Worm (Caenorhabditis elegans) whole organism, L1 larva: ENCODE measurements around the gene abhd-12.

ENCODE experiments used
- C34B4.2 ChIP-seq: sonication (generic microtip); optimal IDR thresholded peaks from 2 replicates; lab custom pipeline; 2017; ENCODE audit warnings: mild to moderate bottlenecking, missing genetic modification characterization, missing compliant biosample characterization
- blmp-1 ChIP-seq: fragments of 150-350 bp; optimal IDR thresholded peaks from 2 replicates; lab custom pipeline; 2014; ENCODE audit warnings: missing biosample characterization, missing genetic modification characterization
- ceh-82 ChIP-seq, 3 experiments: fragments of 150-350 bp in 1 of 3; sonication (generic microtip) in 2 of 3; optimal IDR thresholded peaks; 2 replicates each; lab custom pipeline; 2014 to 2017; ENCODE audit warnings: missing biosample characterization in 3 of 3, missing genetic modification characterization in 3 of 3
- ceh-88 ChIP-seq: fragments of 200-800 bp; sonication (Bioruptor generic); IDR thresholded peaks from 2 replicates; pipeline ENCODE4 v1.3.6; 2022; ENCODE audit warnings: missing genetic modification characterization, missing compliant biosample characterization
- dpl-1 ChIP-seq, 3 experiments: fragments of 150-350 bp in 2 of 3; sonication (generic microtip) in 1 of 3; optimal IDR thresholded peaks; 2 replicates each; lab custom pipeline; 2014 to 2017; ENCODE audit warnings: missing biosample characterization in 3 of 3, missing genetic modification characterization in 3 of 3, missing genetic modification reagents in 3 of 3
- dsc-1 ChIP-seq: sonication (generic microtip); optimal IDR thresholded peaks from 2 replicates; lab custom pipeline; 2016; ENCODE audit warnings: mild to moderate bottlenecking, missing genetic modification characterization, missing compliant biosample characterization
- efl-1 ChIP-seq, 4 experiments: fragments of 150-350 bp; optimal IDR thresholded peaks in 3 of 4; peaks in 1 of 4; 1 replicate in 1 of 4; 2 replicates in 3 of 4; lab custom pipeline; 2014; ENCODE audit warnings: missing biosample characterization in 2 of 4, missing genetic modification characterization in 2 of 4, missing genetic modification reagents in 2 of 4
- elt-2 ChIP-seq: sonication (generic microtip); optimal IDR thresholded peaks from 2 replicates; lab custom pipeline; 2016; ENCODE audit warnings: missing genetic modification characterization, mild to moderate bottlenecking, inconsistent platforms, missing compliant biosample characterization, missing genetic modification reagents
- elt-3 ChIP-seq, 6 experiments: fragments of 150-350 bp in 1 of 6; sonication (generic microtip); optimal IDR thresholded peaks; 2 replicates each; lab custom pipeline; 2017 to 2018; ENCODE audit warnings: missing biosample characterization in 6 of 6, missing genetic modification characterization in 6 of 6, inconsistent platforms in 1 of 6
- ets-5 ChIP-seq: fragments of 200-800 bp; sonication (Bioruptor generic); IDR thresholded peaks from 2 replicates; pipeline ENCODE4 v1.3.6; 2022; ENCODE audit warnings: missing genetic modification characterization, missing compliant biosample characterization
- fkh-10 ChIP-seq: sonication (generic microtip); optimal IDR thresholded peaks from 2 replicates; lab custom pipeline; 2017; ENCODE audit warnings: missing biosample characterization, missing genetic modification reagents, missing genetic modification characterization
- fkh-8 ChIP-seq: sonication (generic microtip); optimal IDR thresholded peaks from 2 replicates; lab custom pipeline; 2016; ENCODE audit warnings: mild to moderate bottlenecking, missing genetic modification characterization, missing compliant biosample characterization
- grh-1 ChIP-seq: fragments of 200-800 bp; sonication (Bioruptor generic); IDR thresholded peaks from 2 replicates; pipeline ENCODE4 v1.3.6; 2022; ENCODE audit warnings: missing genetic modification reagents, missing genetic modification characterization, missing compliant biosample characterization
- hlh-17 ChIP-seq: fragments of 200-800 bp; sonication (Bioruptor generic); optimal IDR thresholded peaks from 2 replicates; lab custom pipeline; 2018; ENCODE audit warnings: missing genetic modification characterization, mild to moderate bottlenecking, missing compliant biosample characterization, moderate library complexity, borderline replicate concordance
- hlh-4 ChIP-seq: sonication (generic microtip); optimal IDR thresholded peaks from 2 replicates; lab custom pipeline; 2016; ENCODE audit warnings: mild to moderate bottlenecking, missing genetic modification characterization, missing compliant biosample characterization
- hpl-2 ChIP-seq: fragments of 150-350 bp; optimal IDR thresholded peaks from 2 replicates; lab custom pipeline; 2014; ENCODE audit warnings: missing biosample characterization, missing genetic modification reagents, missing genetic modification characterization
- irx-1 ChIP-seq: sonication (generic microtip); optimal IDR thresholded peaks from 2 replicates; lab custom pipeline; 2016; ENCODE audit warnings: missing genetic modification characterization, missing compliant biosample characterization
- isw-1 ChIP-seq: fragments of 200-800 bp; sonication (Bioruptor generic); IDR thresholded peaks from 2 replicates; pipeline ENCODE4 v1.3.6; 2022; ENCODE audit warnings: missing genetic modification characterization, missing compliant biosample characterization
- lin-14 ChIP-seq: fragments of 200-800 bp; sonication (Bioruptor generic); optimal IDR thresholded peaks from 2 replicates; lab custom pipeline; 2018; ENCODE audit warnings: mild to moderate bottlenecking, missing genetic modification characterization, moderate library complexity, missing compliant biosample characterization
- lin-35 ChIP-seq, 2 experiments: fragments of 150-350 bp; optimal IDR thresholded peaks; 2 replicates each; lab custom pipeline; 2014; ENCODE audit warnings: missing biosample characterization in 2 of 2, missing genetic modification characterization in 2 of 2, missing genetic modification reagents in 2 of 2
- lir-3 ChIP-seq: sonication (generic microtip); optimal IDR thresholded peaks from 2 replicates; lab custom pipeline; 2016; ENCODE audit warnings: mild to moderate bottlenecking, missing genetic modification characterization, moderate library complexity, missing compliant biosample characterization; ENCODE audit not compliant: poor library complexity
- lsy-2 ChIP-seq, 2 experiments: fragments of 150-350 bp; optimal IDR thresholded peaks; 2 replicates each; lab custom pipeline; 2014; ENCODE audit warnings: missing biosample characterization in 2 of 2, missing genetic modification characterization in 2 of 2
- mep-1 ChIP-seq: fragments of 150-350 bp; optimal IDR thresholded peaks from 2 replicates; lab custom pipeline; 2014; ENCODE audit warnings: missing biosample characterization, missing genetic modification characterization
- nhr-11 ChIP-seq: fragments of 150-350 bp; optimal IDR thresholded peaks from 2 replicates; lab custom pipeline; 2014; ENCODE audit warnings: missing biosample characterization, missing genetic modification characterization
- nhr-12 ChIP-seq: sonication (generic microtip); optimal IDR thresholded peaks from 2 replicates; lab custom pipeline; 2017; ENCODE audit warnings: missing biosample characterization, missing genetic modification characterization
- nhr-19 ChIP-seq: fragments of 200-800 bp; sonication (Bioruptor generic); conservative IDR thresholded peaks from 2 replicates; pipeline ENCODE4 v1.3.6; 2022; ENCODE audit warnings: missing genetic modification characterization, missing compliant biosample characterization
- nhr-20 ChIP-seq: sonication (generic microtip); optimal IDR thresholded peaks from 2 replicates; lab custom pipeline; 2016; ENCODE audit warnings: mild to moderate bottlenecking, missing genetic modification characterization, missing compliant biosample characterization
- nhr-237 ChIP-seq: fragments of 150-350 bp; optimal IDR thresholded peaks from 2 replicates; lab custom pipeline; 2014; ENCODE audit warnings: missing biosample characterization, missing genetic modification characterization
- nhr-28 ChIP-seq: fragments of 150-350 bp; optimal IDR thresholded peaks from 2 replicates; lab custom pipeline; 2014; ENCODE audit warnings: missing biosample characterization, missing genetic modification characterization
- nhr-47 ChIP-seq: sonication (generic microtip); optimal IDR thresholded peaks from 2 replicates; lab custom pipeline; 2016; ENCODE audit warnings: mild to moderate bottlenecking, missing genetic modification characterization, moderate library complexity, missing compliant biosample characterization
- nhr-71 ChIP-seq: sonication (generic microtip); optimal IDR thresholded peaks from 2 replicates; lab custom pipeline; 2016; ENCODE audit warnings: mild to moderate bottlenecking, missing genetic modification characterization, moderate library complexity, missing compliant biosample characterization
- nhr-77 ChIP-seq: fragments of 150-350 bp; optimal IDR thresholded peaks from 2 replicates; lab custom pipeline; 2014; ENCODE audit warnings: missing biosample characterization, missing genetic modification characterization
- nhr-84 ChIP-seq: sonication (generic microtip); optimal IDR thresholded peaks from 2 replicates; lab custom pipeline; 2017; ENCODE audit warnings: missing biosample characterization, missing genetic modification characterization
- nhr-85 ChIP-seq: sonication (generic microtip); peaks from one replicate; lab custom pipeline; 2016; ENCODE audit warnings: missing genetic modification characterization, inconsistent platforms, missing compliant biosample characterization
- nhr-90 ChIP-seq: sonication (generic microtip); optimal IDR thresholded peaks from 2 replicates; lab custom pipeline; 2016; ENCODE audit warnings: mild to moderate bottlenecking, missing genetic modification characterization, missing compliant biosample characterization; ENCODE audit not compliant: poor library complexity
- pag-3 ChIP-seq: sonication (generic microtip); optimal IDR thresholded peaks from 2 replicates; lab custom pipeline; 2017; ENCODE audit warnings: missing genetic modification characterization, mild to moderate bottlenecking, missing compliant biosample characterization, antibody characterized with exemption, borderline replicate concordance; ENCODE audit not compliant: insufficient read depth
- pqm-1 ChIP-seq: sonication (generic microtip); optimal IDR thresholded peaks from 3 replicates; lab custom pipeline; 2017; ENCODE audit warnings: missing biosample characterization, missing genetic modification characterization
- rnt-1 ChIP-seq: sonication (generic microtip); optimal IDR thresholded peaks from 2 replicates; lab custom pipeline; 2016; ENCODE audit warnings: mild to moderate bottlenecking, missing genetic modification characterization, moderate library complexity, missing compliant biosample characterization
- skn-1 ChIP-seq: fragments of 150-350 bp; optimal IDR thresholded peaks from 2 replicates; lab custom pipeline; 2014; ENCODE audit warnings: missing biosample characterization, missing genetic modification characterization
- snu-23 ChIP-seq: sonication (generic microtip); optimal IDR thresholded peaks from 2 replicates; lab custom pipeline; 2016; ENCODE audit warnings: missing genetic modification characterization, missing compliant biosample characterization
- sptf-1 ChIP-seq: fragments of 150-350 bp; optimal IDR thresholded peaks from 2 replicates; lab custom pipeline; 2014; ENCODE audit warnings: missing biosample characterization, missing genetic modification characterization
- swsn-7 ChIP-seq: sonication (generic microtip); optimal IDR thresholded peaks from 2 replicates; lab custom pipeline; 2016; ENCODE audit warnings: missing genetic modification characterization, missing compliant biosample characterization
- tlp-1 ChIP-seq: fragments of 150-350 bp; optimal IDR thresholded peaks from 2 replicates; lab custom pipeline; 2014; ENCODE audit warnings: missing biosample characterization, missing genetic modification characterization
- unc-130 ChIP-seq: fragments of 150-350 bp; optimal IDR thresholded peaks from 2 replicates; lab custom pipeline; 2017; ENCODE audit warnings: missing biosample characterization, missing genetic modification characterization, inconsistent platforms
- unc-30 ChIP-seq: sonication (generic microtip); optimal IDR thresholded peaks from 2 replicates; lab custom pipeline; 2017; ENCODE audit warnings: missing biosample characterization, missing genetic modification characterization
- unc-86 ChIP-seq: sonication (generic microtip); optimal IDR thresholded peaks from 2 replicates; lab custom pipeline; 2016; ENCODE audit warnings: missing genetic modification characterization, missing compliant biosample characterization
- unc-98 ChIP-seq: fragments of 200-800 bp; sonication (Bioruptor generic); IDR thresholded peaks from 2 replicates; pipeline ENCODE4 v1.3.6; 2022; ENCODE audit warnings: missing genetic modification characterization, missing compliant biosample characterization
- vab-15 ChIP-seq: sonication (generic microtip); optimal IDR thresholded peaks from 2 replicates; lab custom pipeline; 2017; ENCODE audit warnings: missing genotype, mild to moderate bottlenecking, missing genetic modification characterization, missing compliant biosample characterization
- xbp-1 ChIP-seq: sonication (generic microtip); optimal IDR thresholded peaks from 2 replicates; lab custom pipeline; 2016; ENCODE audit warnings: missing genetic modification characterization, missing compliant biosample characterization
- zag-1 ChIP-seq: fragments of 150-350 bp; optimal IDR thresholded peaks from 2 replicates; lab custom pipeline; 2014; ENCODE audit warnings: missing biosample characterization, missing genetic modification characterization

Gene abhd-12

ce11 chrV:7978798-7979197 is 4.9 kb upstream of the abhd-12 start (continued):
- TF ChIP-seq elt-3 (tag; optimal IDR thresholded peaks at IDR 0.05; lab: Kevin White, UChicago) = peak in 2 of 6 experiments; percentile 3 to 75
- no peak for TF ChIP-seq rnt-1 (tag; lab: Kevin White, UChicago)
- TF ChIP-seq irx-1 (tag; lab: Kevin White, UChicago) = no peak
- no peak for TF ChIP-seq ceh-82 (tag; optimal IDR thresholded peaks at IDR 0.05; lab: Kevin White, UChicago)
- TF ChIP-seq unc-30 = no peak
- TF ChIP-seq nhr-84 = no peak
- TF ChIP-seq nhr-237 (tag; lab: Kevin White, UChicago) = no peak
- no peak for TF ChIP-seq sptf-1 (tag; lab: Kevin White, UChicago)
- no peak for TF ChIP-seq nhr-28 (tag; lab: Kevin White, UChicago)
- no peak for TF ChIP-seq pag-3 (tag; lab: Kevin White, UChicago)
- no peak for TF ChIP-seq skn-1 (tag; lab: Kevin White, UChicago)
- no peak for TF ChIP-seq hlh-17
- peak; percentile 56 for TF ChIP-seq nhr-20
- TF ChIP-seq nhr-71 = peak; percentile 7
- TF ChIP-seq hpl-2 (GFP tag; lab: Kevin White, UChicago) = no peak
- no peak for TF ChIP-seq ets-5 (GFP tag; lab: Robert Waterston, UW)
- no peak for TF ChIP-seq nhr-19
- no peak for TF ChIP-seq fkh-10 (GFP tag; lab: Kevin White, UChicago)
- no peak for TF ChIP-seq grh-1
- peak; percentile 56 for TF ChIP-seq snu-23 (GFP tag; lab: Kevin White, UChicago)
- no peak for TF ChIP-seq fkh-8 (tag; lab: Kevin White, UChicago)
- no peak for TF ChIP-seq unc-86 (tag; lab: Kevin White, UChicago)
- no peak for TF ChIP-seq ceh-88 (GFP tag; lab: Robert Waterston, UW)
- TF ChIP-seq vab-15 = no peak
- peak; percentile 71 for TF ChIP-seq lin-14 (GFP tag; lab: Kevin White, UChicago)
- peak in 1 of 2 experiments; percentile 65 for TF ChIP-seq lin-35 (GFP tag; optimal IDR thresholded peaks at IDR 0.05; lab: Kevin White, UChicago)
- TF ChIP-seq hlh-4 = no peak
- no peak for TF ChIP-seq C34B4.2 (tag; lab: Kevin White, UChicago)
- TF ChIP-seq xbp-1 = no peak
- no peak for TF ChIP-seq unc-98 (GFP tag; lab: Robert Waterston, UW)
- peak; percentile 24 for TF ChIP-seq mep-1 (tag; lab: Kevin White, UChicago)
- no peak for TF ChIP-seq tlp-1
- TF ChIP-seq lir-3 (tag; lab: Kevin White, UChicago) = no peak
- no peak for TF ChIP-seq isw-1 (GFP tag; lab: Robert Waterston, UW)
- no peak for TF ChIP-seq swsn-7 (tag; lab: Kevin White, UChicago)
- no peak for TF ChIP-seq pqm-1 (tag; lab: Kevin White, UChicago)

ce11 chrV:7980370-7980987 is 3.2 kb upstream of the abhd-12 start:
- TF ChIP-seq mep-1 (tag; lab: Kevin White, UChicago) (peak; percentile 32), unc-130 (no peak), fkh-8 (tag; lab: Kevin White, UChicago) (peak; percentile 10), skn-1 (tag; lab: Kevin White, UChicago) (peak; percentile 18), efl-1 (optimal IDR thresholded peaks at IDR 0.05; lab: Kevin White, UChicago) (no peak), efl-1 (GFP tag; optimal IDR thresholded peaks at IDR 0.05 in 1 of 2; lab: Kevin White, UChicago) (peak in 1 of 2 experiments; percentile 48), nhr-28 (tag; lab: Kevin White, UChicago) (no peak), elt-2 (tag; lab: Kevin White, UChicago) (no peak), nhr-84 (no peak), xbp-1 (no peak), nhr-90 (tag; lab: Kevin White, UChicago) (no peak), ceh-82 (tag; optimal IDR thresholded peaks at IDR 0.05; lab: Kevin White, UChicago) (peak in 1 of 3 experiments; percentile 7), nhr-12 (tag; lab: Kevin White, UChicago) (no peak), nhr-85 (tag; lab: Kevin White, UChicago) (no peak), lin-14 (GFP tag; lab: Kevin White, UChicago) (peak; percentile 89), blmp-1 (tag; lab: Kevin White, UChicago) (peak; percentile 46), dpl-1 (GFP tag; optimal IDR thresholded peaks at IDR 0.05; lab: Kevin White, UChicago) (peak in 1 of 3 experiments; percentile 1), ets-5 (GFP tag; lab: Robert Waterston, UW) (no peak), rnt-1 (tag; lab: Kevin White, UChicago) (peak; percentile 8), dsc-1 (peak; percentile 26), zag-1 (no peak), nhr-71 (peak; percentile 24), nhr-77 (tag; lab: Kevin White, UChicago) (no peak), nhr-47 (peak; percentile 4), nhr-11 (tag; lab: Kevin White, UChicago) (no peak), lsy-2 (tag; optimal IDR thresholded peaks at IDR 0.05; lab: Kevin White, UChicago) (peak; percentile 18 to 42), fkh-10 (GFP tag; lab: Kevin White, UChicago) (peak; percentile 65)
